Fruit fly (Drosophila melanogaster) whole organism, embryonic: ENCODE measurements around the gene alpha-Est7.

Experiments
- Abd-B ChIP-seq: fragments of 200-800 bp; sonication (Bioruptor generic); optimal IDR thresholded peaks from 2 replicates; lab custom pipeline; 2018; ENCODE audit warnings: missing biosample characterization, mild to moderate bottlenecking, missing genetic modification characterization, moderate library complexity
- B-H1 ChIP-seq: fragments of 200-800 bp; sonication (Bioruptor generic); IDR thresholded peaks from 3 replicates; pipeline ENCODE4 v1.3.6; 2022; ENCODE audit warnings: missing biosample characterization, missing genetic modification characterization
- BEAF-32 ChIP-seq: fragments of 200-800 bp; sonication (Bioruptor generic); optimal IDR thresholded peaks from 3 replicates; lab custom pipeline; 2017; ENCODE audit warnings: missing biosample characterization, missing genetic modification characterization, mild to moderate bottlenecking, moderate library complexity, missing genetic modification reagents
- CG12769 ChIP-seq: fragments of 200-800 bp; sonication (Bioruptor generic); optimal IDR thresholded peaks from 2 replicates; lab custom pipeline; 2019; ENCODE audit warnings: missing biosample characterization, mild to moderate bottlenecking, missing genetic modification characterization, moderate library complexity
- CG13296 ChIP-seq: fragments of 200-800 bp; sonication (Bioruptor generic); optimal IDR thresholded peaks from 3 replicates; lab custom pipeline; 2018; ENCODE audit warnings: missing biosample characterization, mild to moderate bottlenecking, missing genetic modification characterization
- CG14441 ChIP-seq: fragments of 200-800 bp; sonication (Bioruptor generic); IDR thresholded peaks from 2 replicates; pipeline ENCODE4 v1.3.6; 2022; ENCODE audit warnings: missing biosample characterization, missing genetic modification characterization
- CG2678 ChIP-seq: fragments of 200-800 bp; sonication (Bioruptor generic); optimal IDR thresholded peaks from 3 replicates; lab custom pipeline; 2019; ENCODE audit warnings: missing biosample characterization, mild to moderate bottlenecking, missing genetic modification characterization, moderate library complexity
- CG30020 ChIP-seq: fragments of 200-800 bp; optimal IDR thresholded peaks from 2 replicates; lab custom pipeline; 2019; ENCODE audit warnings: missing biosample characterization, mild to moderate bottlenecking, missing genetic modification characterization, moderate library complexity
- CG32532 ChIP-seq: fragments of 200-800 bp; sonication (Bioruptor generic); IDR thresholded peaks from 2 replicates; pipeline ENCODE4 v1.3.6; 2022; ENCODE audit warnings: missing biosample characterization, missing genetic modification characterization
- CG3726 ChIP-seq: fragments of 200-800 bp; sonication (Bioruptor generic); IDR thresholded peaks from 3 replicates; pipeline ENCODE4, ENCODE4 v1.3.6; 2022; ENCODE audit warnings: missing biosample characterization, missing genetic modification characterization
- CG43689 ChIP-seq: fragments of 200-800 bp; sonication (Bioruptor generic); IDR thresholded peaks from 2 replicates; pipeline ENCODE4 v1.3.6; 2022; ENCODE audit warnings: missing biosample characterization, missing genetic modification characterization
- CG4854 ChIP-seq: fragments of 200-800 bp; sonication (Bioruptor generic); optimal IDR thresholded peaks from 2 replicates; lab custom pipeline; 2016; ENCODE audit warnings: missing biosample characterization, missing genetic modification characterization, inconsistent platforms
- CG6254 ChIP-seq: fragments of 200-800 bp; sonication (Bioruptor generic); optimal IDR thresholded peaks from 3 replicates; lab custom pipeline; 2017; ENCODE audit warnings: mild to moderate bottlenecking, missing biosample characterization, missing genetic modification reagents, missing genetic modification characterization
- CG8290 ChIP-seq, 3 experiments: fragments of 200-800 bp; sonication (Bioruptor generic); optimal IDR thresholded peaks; 2 replicates each; lab custom pipeline; 2016 to 2019; ENCODE audit warnings: missing biosample characterization in 3 of 3, missing genetic modification characterization in 3 of 3, mild to moderate bottlenecking in 2 of 3, moderate library complexity in 1 of 3
- Camta ChIP-seq: fragments of 200-800 bp; sonication (Bioruptor generic); optimal IDR thresholded peaks from 2 replicates; lab custom pipeline; 2016; ENCODE audit warnings: missing biosample characterization, missing genetic modification characterization
- D19A ChIP-seq: fragments of 200-800 bp; optimal IDR thresholded peaks from 3 replicates; lab custom pipeline; 2019; ENCODE audit warnings: missing biosample characterization, mild to moderate bottlenecking, missing genetic modification characterization, moderate library complexity
- Drgx ChIP-seq: fragments of 200-800 bp; sonication (Bioruptor generic); IDR thresholded peaks from 2 replicates; pipeline ENCODE4 v1.3.6; 2022; ENCODE audit warnings: missing biosample characterization, missing genetic modification characterization
- Eip74EF ChIP-seq, 2 experiments: fragments of 200-800 bp in 1 of 2; fragments of >200 bp in 1 of 2; sonication (Bioruptor generic) in 1 of 2; optimal IDR thresholded peaks; 2 replicates each; lab custom pipeline; 2017 to 2019; ENCODE audit warnings: missing biosample characterization in 2 of 2, missing genetic modification characterization in 2 of 2, mild to moderate bottlenecking in 1 of 2, moderate library complexity in 1 of 2
- GATAe ChIP-seq: fragments of 200-800 bp; sonication (Bioruptor generic); conservative IDR thresholded peaks from 2 replicates; pipeline ENCODE4 v1.3.6; 2022; ENCODE audit warnings: missing biosample characterization, missing genetic modification characterization
- HHEX ChIP-seq: fragments of 200-800 bp; sonication (Bioruptor generic); optimal IDR thresholded peaks from 3 replicates; lab custom pipeline; 2017; ENCODE audit warnings: missing biosample characterization, mild to moderate bottlenecking, missing genetic modification characterization, missing genetic modification reagents
- HLHmδ ChIP-seq: fragments of 200-800 bp; sonication (Bioruptor generic); optimal IDR thresholded peaks from 2 replicates; lab custom pipeline; 2018; ENCODE audit warnings: missing biosample characterization, mild to moderate bottlenecking, missing genetic modification characterization, moderate library complexity
- HmgD ChIP-seq: fragments of 200-800 bp; sonication (Bioruptor generic); optimal IDR thresholded peaks from 3 replicates; lab custom pipeline; 2016; ENCODE audit warnings: missing biosample characterization, missing genetic modification characterization
- Hr51 ChIP-seq, 2 experiments: fragments of 200-800 bp; sonication (Bioruptor generic); optimal IDR thresholded peaks; 2 replicates in 1 of 2; 3 replicates in 1 of 2; lab custom pipeline; 2016 to 2018; ENCODE audit warnings: missing biosample characterization in 2 of 2, missing genetic modification characterization in 2 of 2, mild to moderate bottlenecking in 1 of 2, moderate library complexity in 1 of 2
- Kr ChIP-seq: fragments of 200-800 bp; sonication (Bioruptor generic); optimal IDR thresholded peaks from 2 replicates; lab custom pipeline; 2017; ENCODE audit warnings: missing biosample characterization, mild to moderate bottlenecking, missing genetic modification characterization
- Mad ChIP-seq: fragments of 200-800 bp; sonication (Bioruptor generic); optimal IDR thresholded peaks from 2 replicates; lab custom pipeline; 2016; ENCODE audit warnings: missing biosample characterization, missing genetic modification characterization
- Max ChIP-seq: fragments of 200-800 bp; sonication (Bioruptor generic); optimal IDR thresholded peaks from 2 replicates; lab custom pipeline; 2016; ENCODE audit warnings: missing biosample characterization, mild to moderate bottlenecking, missing genetic modification characterization
- Meics ChIP-seq: fragments of 200-800 bp; sonication (Bioruptor generic); optimal IDR thresholded peaks from 2 replicates; lab custom pipeline; 2017; ENCODE audit warnings: missing biosample characterization, mild to moderate bottlenecking, missing genetic modification characterization
- NFAT ChIP-seq: fragments of 200-800 bp; sonication (Bioruptor generic); IDR thresholded peaks from 2 replicates; pipeline ENCODE4 v1.3.6; 2022; ENCODE audit warnings: missing biosample characterization, missing genetic modification characterization
- NfI ChIP-seq: fragments of 200-800 bp; sonication (Bioruptor generic); optimal IDR thresholded peaks from 3 replicates; lab custom pipeline; 2018; ENCODE audit warnings: missing biosample characterization, mild to moderate bottlenecking, missing genetic modification characterization, moderate library complexity
- Ptx1 ChIP-seq: fragments of 200-800 bp; sonication (Bioruptor generic); IDR thresholded peaks from 2 replicates; pipeline ENCODE4 v1.3.6; 2022; ENCODE audit warnings: missing biosample characterization, missing genetic modification characterization
- Sry-δ ChIP-seq: fragments of 200-800 bp; sonication (Bioruptor generic); optimal IDR thresholded peaks from 2 replicates; lab custom pipeline; 2016; ENCODE audit warnings: missing biosample characterization, missing genetic modification characterization
- aop ChIP-seq: fragments of 200-800 bp; sonication (Bioruptor generic); IDR thresholded peaks from 2 replicates; pipeline ENCODE4 v1.3.6; 2022; ENCODE audit warnings: missing biosample characterization, missing genetic modification characterization
- bab2 ChIP-seq: fragments of 200-800 bp; sonication (Bioruptor generic); optimal IDR thresholded peaks from 2 replicates; lab custom pipeline; 2016; ENCODE audit warnings: missing biosample characterization, missing genetic modification characterization
- bsh ChIP-seq, 2 experiments: fragments of 200-800 bp; sonication (Bioruptor generic); optimal IDR thresholded peaks; 2 replicates each; lab custom pipeline; 2017 to 2018; ENCODE audit warnings: mild to moderate bottlenecking in 2 of 2, missing biosample characterization in 2 of 2, missing genetic modification characterization in 2 of 2, moderate library complexity in 1 of 2
- ci ChIP-seq: fragments of 200-800 bp; sonication (Bioruptor generic); IDR thresholded peaks from 3 replicates; pipeline ENCODE4 v1.3.6; 2022; ENCODE audit warnings: missing biosample characterization, missing genetic modification characterization
- croc ChIP-seq: fragments of 200-800 bp; sonication (Bioruptor generic); conservative IDR thresholded peaks from 3 replicates; pipeline ENCODE4 v1.3.6; 2022; ENCODE audit warnings: missing biosample characterization, missing genetic modification characterization
- dati ChIP-seq: fragments of 200-800 bp; sonication (Bioruptor generic); IDR thresholded peaks from 2 replicates; pipeline ENCODE4 v1.3.6; 2022; ENCODE audit warnings: missing biosample characterization, missing genetic modification characterization
- esg ChIP-seq: fragments of 200-800 bp; sonication (Bioruptor generic); conservative IDR thresholded peaks from 2 replicates; pipeline ENCODE4 v1.3.6; 2022; ENCODE audit warnings: missing biosample characterization, missing genetic modification characterization
- gcm ChIP-seq: fragments of 200-800 bp; sonication (Bioruptor generic); optimal IDR thresholded peaks from 2 replicates; lab custom pipeline; 2019; ENCODE audit warnings: missing biosample characterization, mild to moderate bottlenecking, missing genetic modification characterization, moderate library complexity
- knrl ChIP-seq: fragments of 200-800 bp; sonication (Bioruptor generic); IDR thresholded peaks from 3 replicates; pipeline ENCODE4 v1.3.6; 2022; ENCODE audit warnings: missing biosample characterization, missing genetic modification characterization; ENCODE audit not compliant: partially characterized antibody
- lab ChIP-seq: fragments of 200-800 bp; sonication (Bioruptor generic); optimal IDR thresholded peaks from 3 replicates; lab custom pipeline; 2017; ENCODE audit warnings: missing biosample characterization, missing genetic modification characterization, mild to moderate bottlenecking, moderate library complexity, missing genetic modification reagents
- mirr ChIP-seq: fragments of 200-800 bp; sonication (Bioruptor generic); optimal IDR thresholded peaks from 3 replicates; lab custom pipeline; 2018; ENCODE audit warnings: missing biosample characterization, mild to moderate bottlenecking, missing genetic modification characterization
- nerfin-2 ChIP-seq: fragments of 200-800 bp; sonication (Bioruptor generic); IDR thresholded peaks from 2 replicates; pipeline ENCODE4 v1.3.6; 2022; ENCODE audit warnings: missing biosample characterization, missing genetic modification characterization; ENCODE audit not compliant: partially characterized antibody
- scrt ChIP-seq: fragments of 200-800 bp; sonication (Bioruptor generic); optimal IDR thresholded peaks from 2 replicates; lab custom pipeline; 2018; ENCODE audit warnings: missing biosample characterization, mild to moderate bottlenecking, missing genetic modification characterization, moderate library complexity
- slp2 ChIP-seq: fragments of 200-800 bp; sonication (Bioruptor generic); optimal IDR thresholded peaks from 2 replicates; lab custom pipeline; 2016; ENCODE audit warnings: missing biosample characterization, missing genetic modification characterization
- tio ChIP-seq: fragments of 200-800 bp; sonication (Bioruptor generic); optimal IDR thresholded peaks from 2 replicates; lab custom pipeline; 2017; ENCODE audit warnings: missing biosample characterization, missing genetic modification characterization, inconsistent platforms
- tll ChIP-seq, 2 experiments: fragments of 200-800 bp in 1 of 2; fragments of >200 bp in 1 of 2; sonication (Bioruptor generic) in 1 of 2; optimal IDR thresholded peaks; 2 replicates each; lab custom pipeline; 2017 to 2019; ENCODE audit warnings: missing biosample characterization in 2 of 2, missing genetic modification characterization in 2 of 2, mild to moderate bottlenecking in 1 of 2, moderate library complexity in 1 of 2
- vvl ChIP-seq: fragments of 200-800 bp; sonication (Bioruptor generic); IDR thresholded peaks from 2 replicates; pipeline ENCODE4 v1.3.6; 2022; ENCODE audit warnings: missing biosample characterization, missing genetic modification characterization

The alpha-Est7 gene

dm6 chr3R:7504989-7505761 is 18.4 kb downstream of the alpha-Est7 start, which contains the start of gene alpha-Est9 (continued):
- TF ChIP-seq dati, result no peak
- no peak for TF ChIP-seq Mad
- TF ChIP-seq CG30020, result no peak
- peak; percentile 8 for TF ChIP-seq CG13296 (GFP tag; lab: Kevin White, UChicago)
- no peak for TF ChIP-seq HHEX (GFP tag; lab: Kevin White, UChicago)
- TF ChIP-seq HmgD (GFP tag; lab: Kevin White, UChicago), result no peak
- TF ChIP-seq HLHmδ (GFP tag; lab: Kevin White, UChicago), result no peak
- TF ChIP-seq Sry-δ (GFP tag; lab: Kevin White, UChicago), result no peak
- TF ChIP-seq D19A (tag; lab: Kevin White, UChicago), result no peak
- TF ChIP-seq tio (GFP tag; lab: Kevin White, UChicago), result no peak
- TF ChIP-seq CG2678 (tag; lab: Kevin White, UChicago), result no peak
- no peak for TF ChIP-seq CG14441 (GFP tag; lab: Robert Waterston, UW)
- TF ChIP-seq CG6254, result no peak
- no peak for TF ChIP-seq Camta
- TF ChIP-seq Meics (GFP tag; lab: Kevin White, UChicago), result peak; percentile 29
- TF ChIP-seq CG8290 (GFP tag; optimal IDR thresholded peaks at IDR 0.05; lab: Kevin White, UChicago), result no peak
- TF ChIP-seq CG8290 (tag; optimal IDR thresholded peaks at IDR 0.05; lab: Kevin White, UChicago), result peak in 1 of 2 experiments; percentile 74
- no peak for TF ChIP-seq vvl
- TF ChIP-seq scrt (GFP tag; lab: Kevin White, UChicago), result peak; percentile 49
- TF ChIP-seq CG32532 (GFP tag; lab: Robert Waterston, UW), result peak; percentile 18; the same call in 1 of the 2 replicates
- TF ChIP-seq CG12769 (tag; lab: Kevin White, UChicago), result peak; percentile 57
- peak; percentile 45; the same call in 1 of the 2 replicates for TF ChIP-seq NFAT (GFP tag; lab: Robert Waterston, UW)
- no peak for TF ChIP-seq nerfin-2
- TF ChIP-seq Hr51 (GFP tag; optimal IDR thresholded peaks at IDR 0.05; lab: Kevin White, UChicago), result no peak
- TF ChIP-seq aop (GFP tag; lab: Robert Waterston, UW), result no peak
- TF ChIP-seq Max (GFP tag; lab: Kevin White, UChicago), result no peak
- TF ChIP-seq Eip74EF (GFP tag; optimal IDR thresholded peaks at IDR 0.05; lab: Kevin White, UChicago), result no peak
- TF ChIP-seq lab, result peak; percentile 77
- no peak for TF ChIP-seq Kr (GFP tag; lab: Kevin White, UChicago)
- TF ChIP-seq bsh (GFP tag; optimal IDR thresholded peaks at IDR 0.05; lab: Kevin White, UChicago), result no peak
- TF ChIP-seq GATAe (GFP tag; lab: Robert Waterston, UW), result peak; percentile 8; the same call in 1 of the 2 replicates
- no peak for TF ChIP-seq slp2 (GFP tag; lab: Kevin White, UChicago)
- TF ChIP-seq mirr (GFP tag; lab: Kevin White, UChicago), result peak; percentile 78
- no peak for TF ChIP-seq CG43689 (GFP tag; lab: Robert Waterston, UW)
- TF ChIP-seq ci (GFP tag; lab: Robert Waterston, UW), result no peak
- TF ChIP-seq CG3726 (GFP tag; lab: Robert Waterston, UW), result no peak
- TF ChIP-seq bab2 (GFP tag; lab: Kevin White, UChicago), result no peak
- no peak for TF ChIP-seq Ptx1 (GFP tag; lab: Robert Waterston, UW)
- TF ChIP-seq NfI (GFP tag; lab: Kevin White, UChicago), result peak; percentile 1
- TF ChIP-seq tll (GFP tag; optimal IDR thresholded peaks at IDR 0.05; lab: Kevin White, UChicago), result no peak
- no peak for TF ChIP-seq esg (GFP tag; lab: Robert Waterston, UW)
- no peak for TF ChIP-seq knrl
- TF ChIP-seq CG4854 (GFP tag; lab: Kevin White, UChicago), result no peak
- TF ChIP-seq Drgx (GFP tag; lab: Robert Waterston, UW), result no peak
- no peak for TF ChIP-seq BEAF-32 (GFP tag; lab: Kevin White, UChicago)
- TF ChIP-seq croc, result no peak
- TF ChIP-seq gcm, result no peak
- no peak for TF ChIP-seq B-H1
- no peak for TF ChIP-seq Abd-B (GFP tag; lab: Kevin White, UChicago)
